Fruit fly (Drosophila melanogaster): Measurements from ENCODE around the gene kst.

The kst gene

DNA sequence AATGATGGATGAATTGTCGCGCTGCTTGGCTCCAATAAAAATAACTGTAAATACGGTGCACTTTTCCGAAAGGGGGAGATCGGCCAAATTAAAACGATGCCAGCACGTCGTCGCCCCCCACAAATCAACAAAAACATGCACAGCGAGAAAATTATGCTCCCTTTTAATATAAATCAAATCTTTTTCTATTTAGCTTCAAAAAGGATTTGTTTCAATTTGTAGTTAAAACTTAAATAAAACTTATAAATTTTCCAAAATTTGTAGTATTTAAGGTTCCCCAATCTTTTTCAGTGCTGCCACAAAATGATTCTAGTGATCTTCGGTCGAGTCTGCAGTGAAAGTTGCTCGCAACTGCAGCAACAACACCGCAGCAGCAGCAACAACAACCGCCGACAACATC is 59.4 kb downstream of the kst start (continued):
- TF ChIP-seq CG13624 (GFP tag; optimal IDR thresholded peaks at IDR 0.05) (peak; percentile 45), prd (optimal IDR thresholded peaks at IDR 0.05) (no peak), prd (GFP tag; IDR thresholded peaks at IDR 0.05) (peak; percentile 89), CG1024 (GFP tag; IDR thresholded peaks at IDR 0.05) (peak; percentile 81), Bdp1 (GFP tag; optimal IDR thresholded peaks at IDR 0.05) (peak; percentile 68), her (GFP tag; optimal IDR thresholded peaks at IDR 0.05) (no peak), HHEX (GFP tag; optimal IDR thresholded peaks at IDR 0.05) (peak; percentile 78), CG18262 (tag; optimal IDR thresholded peaks at IDR 0.05) (peak; percentile 97), CG5180 (GFP tag; optimal IDR thresholded peaks at IDR 0.05) (peak; percentile 68), Camta (GFP tag; optimal IDR thresholded peaks at IDR 0.05) (peak; percentile 88), PHDP (tag; optimal IDR thresholded peaks at IDR 0.05) (peak; percentile 85), trh (GFP tag; optimal IDR thresholded peaks at IDR 0.05) (peak; percentile 58), kay (GFP tag; optimal IDR thresholded peaks at IDR 0.05) (peak; percentile 69), unpg (GFP tag; optimal IDR thresholded peaks at IDR 0.05) (peak; percentile 92), CG10321 (GFP tag; IDR thresholded peaks at IDR 0.05) (no peak), gt (GFP tag; IDR thresholded peaks at IDR 0.05) (peak; percentile 63; the same call in 1 of the 2 replicates), CG16813 (GFP tag; IDR thresholded peaks at IDR 0.05; ENCODE audit: partially characterized antibody) (no peak), Lpt (GFP tag; optimal IDR thresholded peaks at IDR 0.05) (no peak), CG4730 (GFP tag; IDR thresholded peaks at IDR 0.05) (peak; percentile 76), CG32767 (GFP tag; IDR thresholded peaks at IDR 0.05) (peak; percentile 85), CG10147 (GFP tag; optimal IDR thresholded peaks at IDR 0.05) (peak; percentile 67), CG4360 (GFP tag; IDR thresholded peaks at IDR 0.05) (peak; percentile 76), CG18011 (GFP tag; optimal IDR thresholded peaks at IDR 0.05) (no peak), unc-4 (GFP tag; IDR thresholded peaks at IDR 0.05; ENCODE audit: partially characterized antibody) (no peak), nmo (GFP tag; optimal IDR thresholded peaks at IDR 0.05) (peak; percentile 96), Asciz (GFP tag; optimal IDR thresholded peaks at IDR 0.05) (peak; percentile 90), otp (GFP tag; IDR thresholded peaks at IDR 0.05) (peak; percentile 90), sd (tag; optimal IDR thresholded peaks at IDR 0.05) (peak; percentile 40), az2 (GFP tag; optimal IDR thresholded peaks at IDR 0.05) (peak; percentile 93), CG11398 (GFP tag; optimal IDR thresholded peaks at IDR 0.05) (peak; percentile 43), CG11504 (tag; optimal IDR thresholded peaks at IDR 0.05) (peak; percentile 89), schlank (tag; optimal IDR thresholded peaks at IDR 0.05) (no peak), chinmo (GFP tag; IDR thresholded peaks at IDR 0.05; ENCODE audit: partially characterized antibody) (no peak), Eip74EF (GFP tag; optimal IDR thresholded peaks at IDR 0.05) (peak in 1 of 2 experiments; percentile 92), sens-2 (GFP tag; IDR thresholded peaks at IDR 0.05) (peak; percentile 84), CG1529 (GFP tag; optimal IDR thresholded peaks at IDR 0.05) (peak; percentile 92), CG12299 (tag; optimal IDR thresholded peaks at IDR 0.05) (peak; percentile 81), emc (GFP tag; optimal IDR thresholded peaks at IDR 0.05) (no peak), lab (GFP tag; optimal IDR thresholded peaks at IDR 0.05) (peak; percentile 73), CG8765 (GFP tag; IDR thresholded peaks at IDR 0.05) (peak; percentile 72), gem (tag; optimal IDR thresholded peaks at IDR 0.05) (peak; percentile 94), dmrt99B (tag; optimal IDR thresholded peaks at IDR 0.05) (peak; percentile 89), CG6813 (GFP tag; optimal IDR thresholded peaks at IDR 0.05) (peak; percentile 68), sima (GFP tag; optimal IDR thresholded peaks at IDR 0.05) (peak; percentile 42), kah (GFP tag; optimal IDR thresholded peaks at IDR 0.05) (peak; percentile 83), Dek (tag; optimal IDR thresholded peaks at IDR 0.05) (peak; percentile 34), CG8924 (tag; optimal IDR thresholded peaks at IDR 0.05) (peak; percentile 93), row (GFP tag; IDR thresholded peaks at IDR 0.05) (peak; percentile 85), CG9932 (GFP tag; IDR thresholded peaks at IDR 0.05) (no peak), klu (GFP tag; IDR thresholded peaks at IDR 0.05) (no peak; the same call in 1 of the 2 replicates), CG14667 (GFP tag; IDR thresholded peaks at IDR 0.05) (peak; percentile 77)
